Worm (Caenorhabditis elegans) whole organism, young adult: ENCODE data around the gene kvs-3.

ENCODE experiments used
- B0035.1 ChIP-seq: sonication (generic microtip); optimal IDR thresholded peaks from 2 replicates; lab custom pipeline; 2016; ENCODE audit warnings: missing genetic modification characterization, mild to moderate bottlenecking, missing compliant biosample characterization, missing genotype, missing genetic modification reagents
- Y67H2A.10 ChIP-seq: fragments of 200-800 bp; sonication (Bioruptor generic); conservative IDR thresholded peaks from 2 replicates; pipeline ENCODE4 v1.3.6; 2022; ENCODE audit warnings: missing genetic modification reagents, missing genetic modification characterization, missing compliant biosample characterization
- ceh-79 ChIP-seq: sonication (generic microtip); optimal IDR thresholded peaks from 2 replicates; lab custom pipeline; 2017; ENCODE audit warnings: mild to moderate bottlenecking, missing genetic modification characterization, missing compliant biosample characterization
- sea-2 ChIP-seq: fragments of 200-800 bp; sonication (Bioruptor generic); IDR thresholded peaks from 2 replicates; pipeline ENCODE4 v1.3.6; 2022; ENCODE audit warnings: missing genetic modification characterization, missing compliant biosample characterization
- ztf-22 ChIP-seq: fragments of 200-800 bp; sonication (Bioruptor generic); optimal IDR thresholded peaks from 2 replicates; lab custom pipeline; 2018; ENCODE audit warnings: mild to moderate bottlenecking, missing genetic modification characterization, moderate library complexity, missing compliant biosample characterization

- no peak for TF ChIP-seq ztf-22 (GFP tag; lab: Kevin White, UChicago)
- no peak for TF ChIP-seq B0035.1 (tag; lab: Kevin White, UChicago)
- no peak for TF ChIP-seq ceh-79 (tag; lab: Kevin White, UChicago)
- no peak for TF ChIP-seq Y67H2A.10 (GFP tag; lab: Robert Waterston, UW)
- no peak for TF ChIP-seq sea-2
These were observed 47.7 kb upstream of the kvs-3 start for ce11 chrV:9270442-9270841.
